Worm (Caenorhabditis elegans) whole organism, L1 larva: ENCODE measurements around the gene scl-12.

Experiments used
- C04F5.9 ChIP-seq: sonication (generic microtip); optimal IDR thresholded peaks from 2 replicates; lab custom pipeline; 2016; ENCODE audit warnings: missing genetic modification characterization, missing compliant biosample characterization
- Y116A8C.19 ChIP-seq: sonication (generic microtip); optimal IDR thresholded peaks from 2 replicates; lab custom pipeline; 2016; ENCODE audit warnings: missing compliant biosample characterization, missing genetic modification characterization, borderline replicate concordance
- ama-1 ChIP-seq: fragments of 150-350 bp; optimal IDR thresholded peaks from 2 replicates; lab custom pipeline; 2014
- ceh-63 ChIP-seq: fragments of 200-800 bp; sonication (Bioruptor generic); optimal IDR thresholded peaks from 2 replicates; lab custom pipeline; 2018; ENCODE audit warnings: mild to moderate bottlenecking, missing genetic modification characterization, missing compliant biosample characterization
- ceh-88 ChIP-seq: fragments of 200-800 bp; sonication (Bioruptor generic); IDR thresholded peaks from 2 replicates; pipeline ENCODE4 v1.3.6; 2022; ENCODE audit warnings: missing genetic modification characterization, missing compliant biosample characterization
- dsc-1 ChIP-seq: sonication (generic microtip); optimal IDR thresholded peaks from 2 replicates; lab custom pipeline; 2016; ENCODE audit warnings: mild to moderate bottlenecking, missing genetic modification characterization, missing compliant biosample characterization
- efl-1 ChIP-seq, 4 experiments: fragments of 150-350 bp; optimal IDR thresholded peaks in 3 of 4; peaks in 1 of 4; 1 replicate in 1 of 4; 2 replicates in 3 of 4; lab custom pipeline; 2014; ENCODE audit warnings: missing biosample characterization in 2 of 4, missing genetic modification characterization in 2 of 4, missing genetic modification reagents in 2 of 4
- efl-3 ChIP-seq: fragments of 200-800 bp; sonication (Bioruptor generic); optimal IDR thresholded peaks from 2 replicates; lab custom pipeline; 2018; ENCODE audit warnings: mild to moderate bottlenecking, missing genetic modification characterization, missing compliant biosample characterization
- egl-13 ChIP-seq: sonication (generic microtip); optimal IDR thresholded peaks from 2 replicates; lab custom pipeline; 2016; ENCODE audit warnings: missing genotype, missing genetic modification reagents, missing genetic modification characterization, missing compliant biosample characterization
- egl-27 ChIP-seq, 2 experiments: fragments of 150-350 bp in 1 of 2; sonication (generic microtip); optimal IDR thresholded peaks; 3 replicates each; lab custom pipeline; 2017 to 2018; ENCODE audit warnings: missing biosample characterization in 2 of 2, missing genetic modification characterization in 2 of 2, missing genetic modification reagents in 2 of 2
- elt-2 ChIP-seq: sonication (generic microtip); optimal IDR thresholded peaks from 2 replicates; lab custom pipeline; 2016; ENCODE audit warnings: missing genetic modification characterization, mild to moderate bottlenecking, inconsistent platforms, missing compliant biosample characterization, missing genetic modification reagents
- elt-3 ChIP-seq, 6 experiments: fragments of 150-350 bp in 1 of 6; sonication (generic microtip); optimal IDR thresholded peaks; 2 replicates each; lab custom pipeline; 2017 to 2018; ENCODE audit warnings: missing biosample characterization in 6 of 6, missing genetic modification characterization in 6 of 6, inconsistent platforms in 1 of 6
- fkh-4 ChIP-seq: sonication (generic microtip); optimal IDR thresholded peaks from 2 replicates; lab custom pipeline; 2016; ENCODE audit warnings: missing compliant biosample characterization, missing genetic modification characterization, borderline replicate concordance
- fos-1 ChIP-seq: fragments of 150-350 bp; optimal IDR thresholded peaks from 2 replicates; lab custom pipeline; 2014; ENCODE audit warnings: missing biosample characterization, missing genetic modification characterization
- isw-1 ChIP-seq: fragments of 200-800 bp; sonication (Bioruptor generic); IDR thresholded peaks from 2 replicates; pipeline ENCODE4 v1.3.6; 2022; ENCODE audit warnings: missing genetic modification characterization, missing compliant biosample characterization
- jun-1 ChIP-seq: fragments of 150-350 bp; optimal IDR thresholded peaks from 2 replicates; lab custom pipeline; 2014; ENCODE audit warnings: missing biosample characterization, missing genetic modification reagents, missing genetic modification characterization
- lin-14 ChIP-seq: fragments of 200-800 bp; sonication (Bioruptor generic); optimal IDR thresholded peaks from 2 replicates; lab custom pipeline; 2018; ENCODE audit warnings: mild to moderate bottlenecking, missing genetic modification characterization, moderate library complexity, missing compliant biosample characterization
- lin-15B ChIP-seq: fragments of 150-350 bp; sonication (generic microtip); optimal IDR thresholded peaks from 3 replicates; lab custom pipeline; 2014; ENCODE audit warnings: missing biosample characterization, missing genetic modification characterization
- lsy-2 ChIP-seq, 2 experiments: fragments of 150-350 bp; optimal IDR thresholded peaks; 2 replicates each; lab custom pipeline; 2014; ENCODE audit warnings: missing biosample characterization in 2 of 2, missing genetic modification characterization in 2 of 2
- nhr-12 ChIP-seq: sonication (generic microtip); optimal IDR thresholded peaks from 2 replicates; lab custom pipeline; 2017; ENCODE audit warnings: missing biosample characterization, missing genetic modification characterization
- nhr-237 ChIP-seq: fragments of 150-350 bp; optimal IDR thresholded peaks from 2 replicates; lab custom pipeline; 2014; ENCODE audit warnings: missing biosample characterization, missing genetic modification characterization
- nhr-77 ChIP-seq: fragments of 150-350 bp; optimal IDR thresholded peaks from 2 replicates; lab custom pipeline; 2014; ENCODE audit warnings: missing biosample characterization, missing genetic modification characterization
- nhr-84 ChIP-seq: sonication (generic microtip); optimal IDR thresholded peaks from 2 replicates; lab custom pipeline; 2017; ENCODE audit warnings: missing biosample characterization, missing genetic modification characterization
- nhr-85 ChIP-seq: sonication (generic microtip); peaks from one replicate; lab custom pipeline; 2016; ENCODE audit warnings: missing genetic modification characterization, inconsistent platforms, missing compliant biosample characterization
- nhr-90 ChIP-seq: sonication (generic microtip); optimal IDR thresholded peaks from 2 replicates; lab custom pipeline; 2016; ENCODE audit warnings: mild to moderate bottlenecking, missing genetic modification characterization, missing compliant biosample characterization; ENCODE audit not compliant: poor library complexity
- pqm-1 ChIP-seq: sonication (generic microtip); optimal IDR thresholded peaks from 3 replicates; lab custom pipeline; 2017; ENCODE audit warnings: missing biosample characterization, missing genetic modification characterization
- sox-4 ChIP-seq: sonication (generic microtip); optimal IDR thresholded peaks from 2 replicates; lab custom pipeline; 2016; ENCODE audit warnings: missing genetic modification characterization, missing compliant biosample characterization
- sup-37 ChIP-seq: fragments of 200-800 bp; sonication (Bioruptor generic); optimal IDR thresholded peaks from 2 replicates; lab custom pipeline; 2018; ENCODE audit warnings: mild to moderate bottlenecking, missing genetic modification characterization, missing compliant biosample characterization
- swsn-7 ChIP-seq: sonication (generic microtip); optimal IDR thresholded peaks from 2 replicates; lab custom pipeline; 2016; ENCODE audit warnings: missing genetic modification characterization, missing compliant biosample characterization
- tlp-1 ChIP-seq: fragments of 150-350 bp; optimal IDR thresholded peaks from 2 replicates; lab custom pipeline; 2014; ENCODE audit warnings: missing biosample characterization, missing genetic modification characterization
- vab-15 ChIP-seq: sonication (generic microtip); optimal IDR thresholded peaks from 2 replicates; lab custom pipeline; 2017; ENCODE audit warnings: missing genotype, mild to moderate bottlenecking, missing genetic modification characterization, missing compliant biosample characterization
- xbp-1 ChIP-seq: sonication (generic microtip); optimal IDR thresholded peaks from 2 replicates; lab custom pipeline; 2016; ENCODE audit warnings: missing genetic modification characterization, missing compliant biosample characterization
- zag-1 ChIP-seq: fragments of 150-350 bp; optimal IDR thresholded peaks from 2 replicates; lab custom pipeline; 2014; ENCODE audit warnings: missing biosample characterization, missing genetic modification characterization

scl-12 gene

DNA sequence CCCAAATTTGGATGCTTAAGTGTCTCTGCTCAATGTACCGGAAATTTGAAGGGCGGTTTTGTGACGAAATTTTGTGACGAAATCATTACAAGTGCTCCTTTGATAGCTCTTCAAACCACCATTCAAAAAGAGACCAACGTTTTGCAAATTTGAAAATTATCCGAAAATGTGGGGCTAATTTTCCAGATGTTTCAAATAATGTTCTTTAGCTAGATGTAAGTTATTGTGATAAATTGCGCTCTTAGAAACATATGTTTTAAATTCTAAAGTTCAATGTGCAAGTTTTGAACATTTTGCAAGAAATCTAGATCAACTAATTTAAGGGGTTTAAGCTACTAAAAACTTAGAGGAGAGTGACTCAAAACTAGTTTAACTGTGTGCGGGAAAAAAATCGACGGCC lies 8.5 kb downstream of the scl-12 start:
- TF ChIP-seq egl-27 (tag; optimal IDR thresholded peaks at IDR 0.05; lab: Kevin White, UChicago) (no peak), nhr-237 (tag; lab: Kevin White, UChicago) (no peak), dsc-1 (tag; lab: Kevin White, UChicago) (peak; percentile 91), nhr-85 (tag; lab: Kevin White, UChicago) (peak; percentile 15), efl-3 (GFP tag; lab: Kevin White, UChicago) (no peak), elt-2 (tag; lab: Kevin White, UChicago) (no peak), fkh-4 (tag; lab: Kevin White, UChicago) (peak; percentile 88)

DNA sequence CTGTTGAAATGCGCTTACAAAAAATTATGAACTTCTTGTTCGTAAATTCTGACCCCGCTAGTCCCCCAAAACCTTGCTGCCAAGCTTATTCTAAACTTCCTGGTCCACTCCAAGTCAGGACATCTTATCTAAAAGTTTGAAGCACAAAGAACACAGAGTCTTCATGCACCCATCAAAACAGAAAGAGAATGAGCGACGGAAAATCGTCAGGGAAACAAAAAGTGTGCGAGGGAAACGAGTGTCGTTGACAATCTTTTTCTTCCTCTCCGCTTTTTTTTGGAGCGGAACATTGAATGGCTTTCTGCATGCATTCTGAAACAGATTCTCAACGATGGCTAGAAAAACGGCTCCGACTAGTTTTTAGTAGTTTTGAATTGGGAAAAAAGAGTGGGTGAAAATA lies 12.8 kb downstream of the scl-12 start:
- no peak for TF ChIP-seq lin-15B (tag; lab: Kevin White, UChicago)
- TF ChIP-seq xbp-1 (tag; lab: Kevin White, UChicago): no peak
- TF ChIP-seq, all 84 proteins: peak for 0

DNA sequence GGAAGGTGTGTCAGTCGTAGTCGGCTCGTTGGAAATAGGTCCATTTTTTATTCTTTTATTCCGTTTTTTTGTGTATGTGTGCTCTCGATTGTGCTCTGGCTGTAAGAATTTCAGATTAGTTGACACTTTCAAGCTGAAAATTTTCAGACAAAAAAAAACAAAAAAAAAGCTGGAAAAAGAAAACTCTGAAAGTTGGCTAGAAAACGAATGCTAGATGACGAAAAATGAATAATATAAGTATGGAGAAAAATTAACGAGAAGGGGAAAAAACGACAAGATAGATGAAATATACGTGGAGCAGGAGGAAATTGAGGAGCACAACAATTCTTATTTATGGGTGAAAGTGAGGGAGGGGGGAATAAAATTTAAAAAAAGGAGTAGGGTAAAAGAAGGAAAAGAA lies 19.2 kb downstream of the scl-12 start, which contains the start of gene H10D18.5:
Gene H10D18.5, minus strand, starts transcription at position 101 of the 400 bp plus-strand sequence.
- TF ChIP-seq nhr-12 (tag; lab: Kevin White, UChicago): no peak
- TF ChIP-seq elt-2 (tag; lab: Kevin White, UChicago): no peak
- TF ChIP-seq vab-15: no peak
- peak; percentile 17 for TF ChIP-seq nhr-85 (tag; lab: Kevin White, UChicago)
- no peak for TF ChIP-seq sox-4
- TF ChIP-seq C04F5.9 (tag; lab: Kevin White, UChicago): no peak
- no peak for TF ChIP-seq jun-1

DNA sequence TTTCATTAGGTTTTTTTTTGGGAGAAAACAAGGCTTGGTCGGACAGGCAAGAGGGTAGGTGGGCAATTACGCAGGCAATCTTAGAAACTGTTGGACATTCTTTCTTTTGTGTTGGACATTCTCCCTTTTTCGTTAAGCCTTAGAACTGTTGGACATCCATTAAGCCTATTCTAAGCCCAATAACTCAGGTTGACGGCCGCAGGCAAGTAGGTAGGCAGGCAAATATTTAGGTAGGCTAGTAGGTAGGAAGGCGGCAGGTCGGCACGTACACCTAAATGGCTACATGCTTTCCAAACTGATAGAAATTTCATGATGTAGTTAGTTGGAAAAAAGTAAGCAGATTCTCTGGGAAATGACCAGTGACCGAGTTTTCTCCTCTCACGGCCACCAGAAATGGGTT lies 19.7 kb downstream of the scl-12 start:
- TF ChIP-seq fkh-4 (tag; lab: Kevin White, UChicago) (no peak), ama-1 (lab: Kevin White, UChicago) (no peak), sup-37 (GFP tag; lab: Kevin White, UChicago) (no peak), Y116A8C.19 (tag; lab: Kevin White, UChicago) (no peak), pqm-1 (tag; lab: Kevin White, UChicago) (no peak), efl-1 (optimal IDR thresholded peaks at IDR 0.05; lab: Kevin White, UChicago) (no peak), efl-1 (GFP tag; optimal IDR thresholded peaks at IDR 0.05 in 1 of 2; lab: Kevin White, UChicago) (no peak)

DNA sequence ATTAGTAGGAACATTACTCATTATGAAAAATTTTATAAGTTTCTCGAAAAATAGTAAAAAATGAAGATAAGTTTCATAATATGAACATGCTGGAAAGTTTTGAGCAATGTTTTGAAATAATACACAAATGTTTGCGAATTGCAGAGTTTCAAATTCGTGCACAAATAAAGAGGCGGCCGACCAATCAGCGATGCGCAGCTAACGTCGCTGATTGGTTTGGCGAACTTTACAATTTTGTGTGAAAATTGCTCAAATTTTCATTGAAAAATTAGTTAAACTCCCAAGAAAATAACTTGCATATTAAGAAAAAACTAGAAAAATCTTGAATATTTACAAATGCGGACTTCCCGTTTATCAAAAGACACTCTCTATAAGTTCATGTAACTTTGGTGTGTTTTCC lies 20.3 kb downstream of the scl-12 start:
- TF ChIP-seq C04F5.9 (tag; lab: Kevin White, UChicago) (no peak), swsn-7 (no peak), ceh-63 (no peak), lin-14 (GFP tag; lab: Kevin White, UChicago) (no peak), tlp-1 (tag; lab: Kevin White, UChicago) (no peak), nhr-77 (tag; lab: Kevin White, UChicago) (no peak), lsy-2 (tag; optimal IDR thresholded peaks at IDR 0.05; lab: Kevin White, UChicago) (no peak), zag-1 (tag; lab: Kevin White, UChicago) (no peak), ceh-88 (GFP tag; lab: Robert Waterston, UW) (no peak), nhr-84 (tag; lab: Kevin White, UChicago) (no peak), fos-1 (tag; lab: Kevin White, UChicago) (no peak), nhr-90 (tag; lab: Kevin White, UChicago) (no peak), jun-1 (no peak)

DNA sequence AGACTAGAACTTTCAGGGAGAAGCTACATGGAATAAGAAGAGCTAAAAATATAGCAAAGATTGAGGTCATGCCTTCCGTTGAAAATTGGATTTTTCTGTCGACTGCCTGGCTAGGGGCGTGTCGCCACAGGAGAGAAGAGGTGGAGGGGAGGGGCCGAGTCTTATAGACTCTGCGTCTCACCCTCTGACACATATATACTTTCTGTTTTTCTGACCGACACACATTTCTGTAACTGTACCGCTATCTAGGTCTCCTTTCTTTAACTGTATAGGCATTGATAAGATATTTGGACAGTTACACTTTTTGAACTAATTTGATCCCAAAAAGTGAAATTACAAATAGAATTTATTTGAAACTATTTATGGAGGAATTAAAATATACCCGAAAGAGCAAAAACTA lies 29.1 kb downstream of the scl-12 start:
- TF ChIP-seq isw-1 (no peak), nhr-85 (tag; lab: Kevin White, UChicago) (peak; percentile 47), elt-3 (tag; optimal IDR thresholded peaks at IDR 0.05; lab: Kevin White, UChicago) (peak in 1 of 6 experiments; percentile 0), egl-13 (tag; lab: Kevin White, UChicago) (no peak)
